Fruit fly (Drosophila melanogaster): ENCODE results near the gene cold.

Gene cold

DNA sequence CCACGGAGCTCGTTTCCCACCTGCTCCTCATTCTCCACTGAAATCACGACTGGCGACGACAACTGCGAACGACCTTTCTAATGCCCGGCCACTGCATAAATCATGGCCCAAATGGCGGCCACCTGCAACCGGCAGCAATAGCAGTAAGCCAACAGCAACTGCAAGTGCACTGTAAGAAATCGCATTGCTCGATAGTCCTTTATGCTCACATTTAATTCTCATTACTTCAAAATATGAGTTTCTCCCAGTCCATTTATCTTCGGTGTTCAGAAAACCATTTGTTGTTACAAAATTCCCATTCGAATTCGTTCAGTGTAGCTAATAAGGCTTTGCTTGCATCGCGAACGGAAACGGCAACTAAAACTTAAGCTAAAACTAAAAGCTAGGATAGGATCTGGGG is 30.0 kb downstream of the cold start:
- TF ChIP-seq CG17801 (GFP tag; optimal IDR thresholded peaks at IDR 0.05; ENCODE audit: partially characterized antibody): no peak

dm6 chr2L:606165-606564 is 32.1 kb downstream of the cold start:
- no peak for TF ChIP-seq CG17801 (GFP tag; optimal IDR thresholded peaks at IDR 0.05; ENCODE audit: partially characterized antibody)

DNA sequence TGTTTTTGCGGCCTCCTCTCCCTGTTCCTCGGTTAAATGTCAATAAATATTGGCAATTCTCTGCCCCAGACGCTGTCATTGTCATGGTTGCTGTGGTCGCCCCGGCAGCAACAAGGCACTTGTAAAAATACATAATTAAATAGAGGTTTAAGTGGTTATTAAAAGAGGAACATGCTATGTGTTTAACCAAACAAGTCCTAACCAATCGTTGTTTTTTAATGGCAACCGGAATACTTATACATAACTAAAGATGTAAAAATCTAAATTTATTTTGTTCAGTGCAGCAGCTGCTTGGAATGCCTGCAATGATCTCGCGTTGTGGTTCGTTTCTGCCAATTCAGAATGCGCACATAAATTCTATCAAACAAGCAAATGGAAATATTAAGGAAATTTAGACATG is 32.9 kb downstream of the cold start:
- TF ChIP-seq CG17801 (GFP tag; optimal IDR thresholded peaks at IDR 0.05; ENCODE audit: partially characterized antibody): no peak

dm6 chr2L:608143-608542 is 34.1 kb downstream of the cold start:
- TF ChIP-seq CG17801 (GFP tag; optimal IDR thresholded peaks at IDR 0.05; ENCODE audit: partially characterized antibody): no peak

- no peak for TF ChIP-seq CG17801 (GFP tag; optimal IDR thresholded peaks at IDR 0.05; ENCODE audit: partially characterized antibody)
Observed at dm6 chr2L:609497-609896, 35.4 kb downstream of the cold start.

DNA sequence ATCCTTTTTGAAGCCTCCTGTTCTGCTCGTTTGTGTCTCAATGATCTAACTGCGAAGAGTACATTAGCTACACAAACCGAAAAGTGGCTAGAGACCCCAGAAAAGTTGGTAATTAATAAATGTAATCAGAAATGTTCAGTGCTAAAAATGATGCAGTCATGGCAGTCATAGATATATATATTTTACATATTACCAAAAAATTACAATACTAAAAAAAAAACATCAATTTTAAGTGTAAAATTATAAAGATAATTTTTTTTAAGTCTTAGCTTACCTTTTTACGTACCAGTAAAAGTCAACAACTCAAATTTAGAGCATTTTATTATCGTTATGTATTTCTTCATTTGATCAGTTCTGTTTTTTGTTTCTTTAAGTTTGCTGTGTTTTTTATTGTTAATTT is 38.7 kb downstream of the cold start:
- TF ChIP-seq CG17801 (GFP tag; optimal IDR thresholded peaks at IDR 0.05; ENCODE audit: partially characterized antibody): no peak

DNA sequence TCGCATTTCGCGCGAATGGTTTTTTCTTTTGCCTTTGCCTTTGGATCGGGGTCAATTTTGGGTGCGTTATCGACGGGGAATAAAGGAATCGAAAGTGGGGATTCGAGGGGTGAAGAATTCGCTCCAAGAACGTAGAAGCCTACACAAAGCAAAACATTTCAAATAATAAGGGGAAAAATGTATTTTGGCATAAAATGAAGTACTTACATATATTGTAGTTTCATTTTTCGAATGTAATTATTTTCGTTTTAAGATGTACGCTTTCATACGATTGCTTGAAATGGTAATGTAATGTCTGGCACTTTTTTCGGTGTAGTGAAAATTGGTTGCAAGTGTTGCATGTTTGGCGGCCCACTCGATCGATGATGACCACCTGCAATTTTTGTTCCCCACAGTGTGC is 40.9 kb downstream of the cold start:
- no peak for TF ChIP-seq CG17801 (GFP tag; optimal IDR thresholded peaks at IDR 0.05; ENCODE audit: partially characterized antibody)

- no peak for TF ChIP-seq CG17801 (GFP tag; optimal IDR thresholded peaks at IDR 0.05; ENCODE audit: partially characterized antibody)
Observed at dm6 chr2L:619739-620138, 45.6 kb downstream of the cold start.

dm6 chr2L:621101-621500 is 47.0 kb downstream of the cold start, which contains the start of gene lectin-21Cb:
Gene lectin-21Cb, minus strand, starts transcription at chr2L:621201.
- TF ChIP-seq CG17801 (GFP tag; optimal IDR thresholded peaks at IDR 0.05; ENCODE audit: partially characterized antibody): no peak

dm6 chr2L:623210-623873 is 49.3 kb downstream of the cold start:
- no peak for TF ChIP-seq CG17801 (GFP tag; optimal IDR thresholded peaks at IDR 0.05; ENCODE audit: partially characterized antibody)

- no peak for TF ChIP-seq CG17801 (GFP tag; optimal IDR thresholded peaks at IDR 0.05; ENCODE audit: partially characterized antibody)
Observed at dm6 chr2L:624317-624716, 50.2 kb downstream of the cold start, which contains the start of gene lectin-21Ca. Gene lectin-21Ca, plus strand, starts transcription at chr2L:624617.
